Worm (Caenorhabditis elegans) whole organism, dauer: ENCODE data around the gene T10B5.8.

Experiments
- unc-62 ChIP-seq: sonication (generic microtip); optimal IDR thresholded peaks from 2 replicates; lab custom pipeline; 2017; ENCODE audit warnings: missing biosample characterization, missing genetic modification reagents, missing genetic modification characterization

Gene T10B5.8

ce11 chrV:1845977-1846376 lies 4.1 kb downstream of the T10B5.8 start, which contains the start of gene T10B5.7:
Gene T10B5.7 (plus strand): TSS chrV:1846201.
- no peak for TF ChIP-seq unc-62 (GFP tag; lab: Kevin White, UChicago)

ce11 chrV:1848590-1848989 lies 6.7 kb downstream of the T10B5.8 start:
- no peak for TF ChIP-seq unc-62 (GFP tag; lab: Kevin White, UChicago)

- TF ChIP-seq unc-62 (GFP tag; lab: Kevin White, UChicago): no peak
Observed at ce11 chrV:1855087-1855486, 13.2 kb downstream of the T10B5.8 start.

ce11 chrV:1856176-1856575 lies 14.3 kb downstream of the T10B5.8 start, which contains the start of gene T10B5.10:
Gene T10B5.10 (minus strand): TSS chrV:1856276.
- TF ChIP-seq unc-62 (GFP tag; lab: Kevin White, UChicago): no peak

ce11 chrV:1857840-1858239 lies 16.0 kb downstream of the T10B5.8 start:
- no peak for TF ChIP-seq unc-62 (GFP tag; lab: Kevin White, UChicago)

ce11 chrV:1862954-1863353 lies 21.1 kb downstream of the T10B5.8 start:
- TF ChIP-seq unc-62 (GFP tag; lab: Kevin White, UChicago): no peak

ce11 chrV:1864997-1865396 lies 23.2 kb downstream of the T10B5.8 start:
- no peak for TF ChIP-seq unc-62 (GFP tag; lab: Kevin White, UChicago)

ce11 chrV:1868025-1868424 lies 26.2 kb downstream of the T10B5.8 start:
- TF ChIP-seq unc-62 (GFP tag; lab: Kevin White, UChicago): no peak

ce11 chrV:1868596-1869263 lies 26.9 kb downstream of the T10B5.8 start, which contains the start of gene knl-3:
Gene knl-3 (plus strand): TSS chrV:1869213.
- no peak for TF ChIP-seq unc-62 (GFP tag; lab: Kevin White, UChicago)

- no peak for TF ChIP-seq unc-62 (GFP tag; lab: Kevin White, UChicago)
Observed at ce11 chrV:1869682-1870081, 27.8 kb downstream of the T10B5.8 start, which contains the start of gene T10B5.3. Gene T10B5.3 (minus strand): TSS chrV:1869782.

- TF ChIP-seq unc-62 (GFP tag; lab: Kevin White, UChicago): no peak
Observed at ce11 chrV:1870515-1870940, 28.7 kb downstream of the T10B5.8 start.

- TF ChIP-seq unc-62 (GFP tag; lab: Kevin White, UChicago): no peak
Observed at ce11 chrV:1871768-1872296, 30.0 kb downstream of the T10B5.8 start, which contains the start of the genes T10B5.4 and cct-7. Gene T10B5.4 (minus strand): TSS chrV:1871807. Gene cct-7 (plus strand): TSS chrV:1872246.

- TF ChIP-seq unc-62 (GFP tag; lab: Kevin White, UChicago): no peak
Observed at ce11 chrV:1874827-1875226, 33.0 kb downstream of the T10B5.8 start.

- no peak for TF ChIP-seq unc-62 (GFP tag; lab: Kevin White, UChicago)
Observed at ce11 chrV:1875497-1875988, 33.7 kb downstream of the T10B5.8 start.

- TF ChIP-seq unc-62 (GFP tag; lab: Kevin White, UChicago): no peak
Observed at ce11 chrV:1878030-1878429, 36.2 kb downstream of the T10B5.8 start.

- no peak for TF ChIP-seq unc-62 (GFP tag; lab: Kevin White, UChicago)
Observed at ce11 chrV:1883131-1883530, 41.3 kb downstream of the T10B5.8 start.

- no peak for TF ChIP-seq unc-62 (GFP tag; lab: Kevin White, UChicago)
Observed at ce11 chrV:1886997-1887396, 45.2 kb downstream of the T10B5.8 start.
